Fruit fly (Drosophila melanogaster): ENCODE measurements around the gene dsx-c73A.

DNA sequence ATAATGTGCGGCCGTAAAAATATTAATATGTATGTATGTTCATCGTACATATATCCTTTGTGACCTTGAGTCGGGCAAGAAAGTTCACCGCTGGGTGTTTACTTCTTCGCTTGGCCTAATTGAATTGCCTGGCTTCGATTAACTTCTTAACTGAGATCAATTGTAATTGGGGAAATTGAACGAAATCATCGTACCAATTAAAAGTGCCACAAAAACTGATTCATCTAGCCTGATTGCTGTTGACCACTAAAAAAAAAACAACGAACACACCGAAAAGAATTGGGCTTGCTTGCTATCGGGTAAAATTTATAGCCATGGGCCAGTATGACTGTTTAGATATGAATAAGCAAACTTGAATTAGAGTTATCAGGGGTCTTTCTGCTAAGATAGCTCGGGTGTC is 49.5 kb downstream of the dsx-c73A start:
- TF ChIP-seq psq (optimal IDR thresholded peaks at IDR 0.05), result no peak
- TF ChIP-seq Dll (optimal IDR thresholded peaks at IDR 0.05), result no peak
- TF ChIP-seq CG8478 (optimal IDR thresholded peaks at IDR 0.05), result no peak
- TF ChIP-seq EcR (GFP tag; optimal IDR thresholded peaks at IDR 0.05), result no peak

Data from whole organism.